Fruit fly (Drosophila melanogaster): Measurements from ENCODE around the gene CG14989.

dm6 chr3L:4138804-4139521, 51.6 kb downstream of the CG14989 start, which contains the start of the genes Rop and Ras64B:
- no peak for TF ChIP-seq Sin3A (optimal IDR thresholded peaks at IDR 0.05)
- TF ChIP-seq psq (optimal IDR thresholded peaks at IDR 0.05): no peak
- TF ChIP-seq insv (optimal IDR thresholded peaks at IDR 0.05): no peak
